Worm (Caenorhabditis elegans): ENCODE measurements around the gene vps-45.
A peak's percentile ranks its signal among the peaks of the same experiment; 100 is the strongest.

The vps-45 gene

ce11 chrX:948783-949182 lies 25.9 kb downstream of the vps-45 start, which contains the start of gene sms-2:
TSS of gene sms-2 (minus strand) at chrX:948883.
- no peak for TF ChIP-seq hmg-11 (tag; optimal IDR thresholded peaks at IDR 0.05)
- TF ChIP-seq ceh-82 (tag; optimal IDR thresholded peaks at IDR 0.05), result no peak
- TF ChIP-seq mdl-1 (tag; optimal IDR thresholded peaks at IDR 0.05), result no peak
- no peak for TF ChIP-seq lin-15B (tag; optimal IDR thresholded peaks at IDR 0.05)
- no peak for TF ChIP-seq lin-39 (tag; optimal IDR thresholded peaks at IDR 0.05)
- TF ChIP-seq mml-1 (tag; optimal IDR thresholded peaks at IDR 0.05), result no peak
- TF ChIP-seq sea-2 (GFP tag; optimal IDR thresholded peaks at IDR 0.05), result no peak
- TF ChIP-seq fkh-10 (GFP tag; optimal IDR thresholded peaks at IDR 0.05), result no peak
- TF ChIP-seq jun-1 (tag; optimal IDR thresholded peaks at IDR 0.05), result no peak
- no peak for TF ChIP-seq nhr-12 (tag; optimal IDR thresholded peaks at IDR 0.05)
- no peak for TF ChIP-seq ztf-4 (tag; optimal IDR thresholded peaks at IDR 0.05)
- TF ChIP-seq nfya-1 (tag; optimal IDR thresholded peaks at IDR 0.05; ENCODE audit: insufficient read depth), result no peak

ce11 chrX:947885-948284 lies 26.8 kb downstream of the vps-45 start:
- TF ChIP-seq lin-39 (tag; optimal IDR thresholded peaks at IDR 0.05) (no peak), nfya-1 (tag; optimal IDR thresholded peaks at IDR 0.05; ENCODE audit: insufficient read depth) (no peak), fkh-10 (GFP tag; optimal IDR thresholded peaks at IDR 0.05) (no peak), nhr-12 (tag; optimal IDR thresholded peaks at IDR 0.05) (no peak), R02D3.7 (tag; optimal IDR thresholded peaks at IDR 0.05) (no peak), ceh-28 (tag; optimal IDR thresholded peaks at IDR 0.05) (no peak), elt-1 (tag; optimal IDR thresholded peaks at IDR 0.05) (no peak), nhr-76 (tag; optimal IDR thresholded peaks at IDR 0.05) (no peak), egl-27 (tag; optimal IDR thresholded peaks at IDR 0.05) (no peak), nhr-77 (tag; optimal IDR thresholded peaks at IDR 0.05) (no peak), ztf-4 (tag; optimal IDR thresholded peaks at IDR 0.05) (no peak), pqm-1 (tag; optimal IDR thresholded peaks at IDR 0.05) (no peak)

ce11 chrX:945669-946068 lies 29.0 kb downstream of the vps-45 start:
- TF ChIP-seq nhr-28 (tag; optimal IDR thresholded peaks at IDR 0.05), result no peak
- TF ChIP-seq nfya-1 (tag; optimal IDR thresholded peaks at IDR 0.05; ENCODE audit: insufficient read depth), result peak; percentile 80
- TF ChIP-seq pqm-1 (tag; optimal IDR thresholded peaks at IDR 0.05), result peak; percentile 59
- peak; percentile 31 for TF ChIP-seq pha-4 (tag; optimal IDR thresholded peaks at IDR 0.05)
- no peak for TF ChIP-seq lin-15B (tag; optimal IDR thresholded peaks at IDR 0.05)
- TF ChIP-seq elt-2 (tag; optimal IDR thresholded peaks at IDR 0.05), result peak; percentile 80
- no peak for TF ChIP-seq R02D3.7 (tag; optimal IDR thresholded peaks at IDR 0.05)
- TF ChIP-seq skn-1 (tag; optimal IDR thresholded peaks at IDR 0.05), result no peak

ce11 chrX:938269-938883 lies 36.3 kb downstream of the vps-45 start, which contains the start of gene F53H8.3:
TSS of gene F53H8.3 (plus strand) at chrX:938543.
- TF ChIP-seq pqm-1 (tag; optimal IDR thresholded peaks at IDR 0.05) (no peak), elt-2 (tag; optimal IDR thresholded peaks at IDR 0.05) (peak; percentile 92), pha-4 (tag; optimal IDR thresholded peaks at IDR 0.05) (peak; percentile 27), jun-1 (tag; optimal IDR thresholded peaks at IDR 0.05) (no peak), R02D3.7 (tag; optimal IDR thresholded peaks at IDR 0.05) (no peak), lin-15B (tag; optimal IDR thresholded peaks at IDR 0.05) (no peak), ceh-28 (tag; optimal IDR thresholded peaks at IDR 0.05) (no peak), nhr-237 (tag; optimal IDR thresholded peaks at IDR 0.05) (no peak)

ce11 chrX:936013-936412 lies 38.6 kb downstream of the vps-45 start:
- TF ChIP-seq mml-1 (tag; optimal IDR thresholded peaks at IDR 0.05) (no peak), fkh-2 (tag; optimal IDR thresholded peaks at IDR 0.05) (no peak), snpc-4 (tag; optimal IDR thresholded peaks at IDR 0.05) (peak; percentile 47), nhr-67 (tag; optimal IDR thresholded peaks at IDR 0.05) (no peak)

ce11 chrX:933504-933903 lies 41.1 kb downstream of the vps-45 start, which contains the start of gene F35H12.1:
TSS of gene F35H12.1 (plus strand) at chrX:933804.
- TF ChIP-seq ceh-28 (tag; optimal IDR thresholded peaks at IDR 0.05), result no peak
- no peak for TF ChIP-seq nhr-12 (tag; optimal IDR thresholded peaks at IDR 0.05)
- TF ChIP-seq elt-1 (tag; optimal IDR thresholded peaks at IDR 0.05), result no peak
- TF ChIP-seq unc-39 (tag; optimal IDR thresholded peaks at IDR 0.05), result no peak
- no peak for TF ChIP-seq lin-15B (tag; optimal IDR thresholded peaks at IDR 0.05)
- no peak for TF ChIP-seq mml-1 (tag; optimal IDR thresholded peaks at IDR 0.05)
- TF ChIP-seq ztf-4 (tag; optimal IDR thresholded peaks at IDR 0.05), result no peak
- no peak for TF ChIP-seq sea-2 (GFP tag; optimal IDR thresholded peaks at IDR 0.05)
- no peak for TF ChIP-seq fkh-10 (GFP tag; optimal IDR thresholded peaks at IDR 0.05)
- no peak for TF ChIP-seq lsy-12 (tag; optimal IDR thresholded peaks at IDR 0.05)
- no peak for TF ChIP-seq nhr-11 (tag; optimal IDR thresholded peaks at IDR 0.05)
- no peak for TF ChIP-seq zag-1 (tag; optimal IDR thresholded peaks at IDR 0.05)
- TF ChIP-seq ZK546.5 (tag; optimal IDR thresholded peaks at IDR 0.05), result no peak

Data from whole organism, L3 larva.